Worm (Caenorhabditis elegans) whole organism, young adult: ENCODE results near the gene ncap-1.

Source experiments
- B0019.2 ChIP-seq: fragments of 200-800 bp; sonication (Bioruptor generic); conservative IDR thresholded peaks from 2 replicates; pipeline ENCODE4 v1.3.6; 2022; ENCODE audit warnings: missing genetic modification reagents, missing genetic modification characterization, missing compliant biosample characterization
- B0035.1 ChIP-seq: sonication (generic microtip); optimal IDR thresholded peaks from 2 replicates; lab custom pipeline; 2016; ENCODE audit warnings: missing genetic modification characterization, mild to moderate bottlenecking, missing compliant biosample characterization, missing genotype, missing genetic modification reagents
- C06A6.2 ChIP-seq: fragments of 200-800 bp; sonication (Bioruptor generic); conservative IDR thresholded peaks from 2 replicates; pipeline ENCODE4 v1.3.6; 2022; ENCODE audit warnings: missing genetic modification characterization, missing compliant biosample characterization
- D2030.7 ChIP-seq: fragments of 200-800 bp; sonication (Bioruptor generic); IDR thresholded peaks from 2 replicates; pipeline ENCODE4 v1.3.6; 2022; ENCODE audit warnings: missing genetic modification reagents, missing genetic modification characterization, missing compliant biosample characterization
- F22D6.2 ChIP-seq: sonication (generic microtip); optimal IDR thresholded peaks from 2 replicates; lab custom pipeline; 2016; ENCODE audit warnings: mild to moderate bottlenecking, missing genetic modification characterization, missing compliant biosample characterization
- F23B12.7 ChIP-seq: sonication (generic microtip); optimal IDR thresholded peaks from 2 replicates; lab custom pipeline; 2017; ENCODE audit warnings: missing genetic modification characterization, mild to moderate bottlenecking, missing compliant biosample characterization, antibody characterized with exemption, moderate library complexity; ENCODE audit not compliant: insufficient read depth
- F39B2.1 ChIP-seq: fragments of 200-800 bp; sonication (Bioruptor generic); IDR thresholded peaks from 2 replicates; pipeline ENCODE4 v1.3.6; 2022; ENCODE audit warnings: missing genetic modification reagents, missing genetic modification characterization, missing compliant biosample characterization
- F49E8.2 ChIP-seq: sonication (generic microtip); optimal IDR thresholded peaks from 3 replicates; lab custom pipeline; 2017; ENCODE audit warnings: missing genetic modification characterization, mild to moderate bottlenecking, missing compliant biosample characterization, antibody characterized with exemption, moderate library complexity; ENCODE audit not compliant: insufficient read depth
- F57A8.1 ChIP-seq: fragments of 200-800 bp; sonication (Bioruptor generic); optimal IDR thresholded peaks from 2 replicates; lab custom pipeline; 2018; ENCODE audit warnings: mild to moderate bottlenecking, missing genetic modification characterization, moderate library complexity, missing compliant biosample characterization
- K11D2.4 ChIP-seq: fragments of 200-800 bp; sonication (Bioruptor generic); IDR thresholded peaks from 2 replicates; pipeline ENCODE4 v1.3.6; 2022; ENCODE audit warnings: missing genetic modification reagents, missing genetic modification characterization, missing compliant biosample characterization
- T07F8.4 ChIP-seq: sonication (generic microtip); optimal IDR thresholded peaks from 2 replicates; lab custom pipeline; 2016; ENCODE audit warnings: mild to moderate bottlenecking, missing genetic modification characterization, moderate library complexity, missing compliant biosample characterization
- Y53F4B.3 ChIP-seq: fragments of 200-800 bp; sonication (Bioruptor generic); IDR thresholded peaks from 2 replicates; pipeline ENCODE4 v1.3.6; 2022; ENCODE audit warnings: missing genetic modification reagents, missing genetic modification characterization, missing compliant biosample characterization
- Y56A3A.18 ChIP-seq: fragments of 200-800 bp; sonication (Bioruptor generic); IDR thresholded peaks from 2 replicates; pipeline ENCODE4 v1.3.6; 2022; ENCODE audit warnings: missing genetic modification reagents, missing genetic modification characterization, missing compliant biosample characterization
- Y67H2A.10 ChIP-seq: fragments of 200-800 bp; sonication (Bioruptor generic); conservative IDR thresholded peaks from 2 replicates; pipeline ENCODE4 v1.3.6; 2022; ENCODE audit warnings: missing genetic modification reagents, missing genetic modification characterization, missing compliant biosample characterization
- aptf-2 ChIP-seq: fragments of 200-800 bp; sonication (Bioruptor generic); conservative IDR thresholded peaks from 2 replicates; pipeline ENCODE4 v1.3.6; 2022; ENCODE audit warnings: missing genetic modification reagents, missing genetic modification characterization, missing compliant biosample characterization
- athp-1 ChIP-seq: sonication (generic microtip); optimal IDR thresholded peaks from 2 replicates; lab custom pipeline; 2017; ENCODE audit warnings: mild to moderate bottlenecking, missing genetic modification characterization, missing compliant biosample characterization
- attf-5 ChIP-seq: fragments of 200-800 bp; sonication (Bioruptor generic); optimal IDR thresholded peaks from 2 replicates; lab custom pipeline; 2018; ENCODE audit warnings: mild to moderate bottlenecking, missing genetic modification characterization, missing compliant biosample characterization
- cebp-2 ChIP-seq: fragments of 200-800 bp; sonication (Bioruptor generic); IDR thresholded peaks from 2 replicates; pipeline ENCODE4 v1.3.6; 2022; ENCODE audit warnings: missing genetic modification characterization, missing compliant biosample characterization
- ceh-100 ChIP-seq: fragments of 200-800 bp; sonication (Bioruptor generic); IDR thresholded peaks from 2 replicates; pipeline ENCODE4 v1.3.6; 2022; ENCODE audit warnings: missing genetic modification reagents, missing genetic modification characterization, missing compliant biosample characterization
- ceh-40 ChIP-seq: fragments of 200-800 bp; sonication (Bioruptor generic); IDR thresholded peaks from 2 replicates; pipeline ENCODE4 v1.3.6; 2022; ENCODE audit warnings: missing genetic modification characterization, missing compliant biosample characterization
- ceh-58 ChIP-seq: fragments of 200-800 bp; sonication (Bioruptor generic); IDR thresholded peaks from 2 replicates; pipeline ENCODE4 v1.3.6; 2022; ENCODE audit warnings: missing genetic modification characterization, missing compliant biosample characterization
- chd-7 ChIP-seq: sonication (generic microtip); optimal IDR thresholded peaks from 2 replicates; lab custom pipeline; 2016; ENCODE audit warnings: mild to moderate bottlenecking, missing genetic modification characterization, moderate library complexity, missing compliant biosample characterization
- die-1 ChIP-seq: sonication (generic microtip); optimal IDR thresholded peaks from 2 replicates; lab custom pipeline; 2016; ENCODE audit warnings: missing genotype, mild to moderate bottlenecking, missing genetic modification characterization, missing compliant biosample characterization
- dpff-1 ChIP-seq: sonication (generic microtip); optimal IDR thresholded peaks from 2 replicates; lab custom pipeline; 2017; ENCODE audit warnings: mild to moderate bottlenecking, missing genetic modification characterization, missing compliant biosample characterization
- egl-44 ChIP-seq: fragments of 200-800 bp; sonication (Bioruptor generic); IDR thresholded peaks from 2 replicates; pipeline ENCODE4 v1.3.6; 2022; ENCODE audit warnings: missing genetic modification reagents, missing genetic modification characterization, missing compliant biosample characterization
- fkh-3 ChIP-seq: sonication (generic microtip); optimal IDR thresholded peaks from 2 replicates; lab custom pipeline; 2016; ENCODE audit warnings: mild to moderate bottlenecking, missing genetic modification characterization, missing compliant biosample characterization
- gei-17 ChIP-seq: fragments of 200-800 bp; sonication (Bioruptor generic); optimal IDR thresholded peaks from 2 replicates; lab custom pipeline; 2018; ENCODE audit warnings: mild to moderate bottlenecking, missing genetic modification characterization, missing compliant biosample characterization
- hmg-1.2 ChIP-seq: fragments of 200-800 bp; sonication (Bioruptor generic); IDR thresholded peaks from 2 replicates; pipeline ENCODE4 v1.3.6; 2022; ENCODE audit warnings: missing genetic modification reagents, missing genetic modification characterization, missing compliant biosample characterization
- hmg-20 ChIP-seq: fragments of 200-800 bp; sonication (Bioruptor generic); IDR thresholded peaks from 2 replicates; pipeline ENCODE4 v1.3.6; 2022; ENCODE audit warnings: missing genetic modification reagents, missing genetic modification characterization, missing compliant biosample characterization
- hrde-1 ChIP-seq: sonication (generic microtip); optimal IDR thresholded peaks from 2 replicates; lab custom pipeline; 2016; ENCODE audit warnings: missing genetic modification characterization, mild to moderate bottlenecking, missing compliant biosample characterization, moderate library complexity, missing genotype, missing genetic modification reagents, borderline replicate concordance
- hsf-1 ChIP-seq: fragments of 200-800 bp; sonication (Bioruptor generic); IDR thresholded peaks from 2 replicates; pipeline ENCODE4 v1.3.6; 2022; ENCODE audit warnings: missing genetic modification reagents, missing genetic modification characterization, missing compliant biosample characterization
- let-607 ChIP-seq, 2 experiments: fragments of 200-800 bp in 1 of 2; sonication (Bioruptor generic) in 1 of 2; sonication (generic microtip) in 1 of 2; optimal IDR thresholded peaks; 2 replicates each; lab custom pipeline; 2016 to 2018; ENCODE audit warnings: mild to moderate bottlenecking in 2 of 2, missing compliant biosample characterization in 2 of 2, missing genetic modification characterization in 2 of 2, moderate library complexity in 2 of 2, missing genotype in 1 of 2
- lin-26 ChIP-seq: fragments of 200-800 bp; sonication (Bioruptor generic); IDR thresholded peaks from 2 replicates; pipeline ENCODE4 v1.3.6; 2022; ENCODE audit warnings: missing genetic modification reagents, missing genetic modification characterization, missing compliant biosample characterization
- madf-3 ChIP-seq: fragments of 200-800 bp; sonication (Bioruptor generic); IDR thresholded peaks from 2 replicates; pipeline ENCODE4 v1.3.6; 2022; ENCODE audit warnings: missing genetic modification reagents, missing genetic modification characterization, missing compliant biosample characterization
- mxl-1 ChIP-seq: sonication (generic microtip); optimal IDR thresholded peaks from 2 replicates; lab custom pipeline; 2016; ENCODE audit warnings: missing genetic modification characterization, missing compliant biosample characterization
- nfyb-1 ChIP-seq: fragments of 200-800 bp; sonication (Bioruptor generic); IDR thresholded peaks from 2 replicates; pipeline ENCODE4 v1.3.6; 2022; ENCODE audit warnings: missing genetic modification reagents, missing genetic modification characterization, missing compliant biosample characterization
- nhr-120 ChIP-seq: fragments of 200-800 bp; sonication (Bioruptor generic); IDR thresholded peaks from 2 replicates; pipeline ENCODE4 v1.3.6; 2022; ENCODE audit warnings: missing genetic modification characterization, missing compliant biosample characterization
- nhr-179 ChIP-seq: sonication (generic microtip); optimal IDR thresholded peaks from 2 replicates; lab custom pipeline; 2016; ENCODE audit warnings: mild to moderate bottlenecking, missing genetic modification characterization, missing compliant biosample characterization
- rec-8 ChIP-seq, 2 experiments: sonication (generic microtip); optimal IDR thresholded peaks; 2 replicates each; lab custom pipeline; 2016; ENCODE audit warnings: mild to moderate bottlenecking in 2 of 2, missing genetic modification characterization in 2 of 2, missing genetic modification reagents in 2 of 2, missing genotype in 2 of 2, missing biosample characterization in 1 of 2, missing compliant biosample characterization in 1 of 2, moderate library complexity in 1 of 2
- rpc-1 ChIP-seq, 2 experiments: fragments of 150-350 bp in 1 of 2; sonication (generic microtip) in 1 of 2; optimal IDR thresholded peaks; 2 replicates each; lab custom pipeline; 2014 to 2018; ENCODE audit warnings: missing biosample characterization in 1 of 2, missing genetic modification characterization in 1 of 2, missing genetic modification reagents in 1 of 2, missing genotype in 1 of 2
- snpc-4 ChIP-seq, 5 experiments: fragments of 150-350 bp in 1 of 5; sonication (generic microtip) in 4 of 5; optimal IDR thresholded peaks; 2 replicates each; lab custom pipeline; 2014 to 2018; ENCODE audit warnings: missing genetic modification characterization in 5 of 5, missing biosample characterization in 3 of 5, antibody characterized with exemption in 2 of 5, mild to moderate bottlenecking in 2 of 5, missing compliant biosample characterization in 2 of 5, missing genotype in 2 of 5, moderate library complexity in 2 of 5, missing genetic modification reagents in 1 of 5
- sptf-2 ChIP-seq: fragments of 200-800 bp; sonication (Bioruptor generic); optimal IDR thresholded peaks from 2 replicates; lab custom pipeline; 2018; ENCODE audit warnings: mild to moderate bottlenecking, missing genetic modification characterization, missing compliant biosample characterization
- tbp1 ChIP-seq: fragments of 200-800 bp; sonication (Bioruptor generic); optimal IDR thresholded peaks from 2 replicates; lab custom pipeline; 2018; ENCODE audit warnings: mild to moderate bottlenecking, missing genetic modification characterization, missing compliant biosample characterization
- tbx-9 ChIP-seq: sonication (generic microtip); optimal IDR thresholded peaks from 2 replicates; lab custom pipeline; 2016; ENCODE audit warnings: borderline replicate concordance, missing genetic modification characterization, inconsistent platforms, missing compliant biosample characterization
- zim-3 ChIP-seq: sonication (generic microtip); optimal IDR thresholded peaks from 2 replicates; lab custom pipeline; 2017; ENCODE audit warnings: mild to moderate bottlenecking, missing genetic modification characterization, moderate library complexity, missing compliant biosample characterization
- ztf-6 ChIP-seq: fragments of 200-800 bp; sonication (Bioruptor generic); IDR thresholded peaks from 2 replicates; pipeline ENCODE4 v1.3.6; 2022; ENCODE audit warnings: missing genetic modification reagents, missing genetic modification characterization, missing compliant biosample characterization

The ncap-1 gene

ce11 chrII:2920817-2921458 is 1.8 kb upstream of the ncap-1 start (continued):
- TF ChIP-seq F57A8.1, result no peak
- TF ChIP-seq fkh-3 (tag; lab: Kevin White, UChicago), result no peak
- no peak for TF ChIP-seq nhr-179 (tag; lab: Kevin White, UChicago)
- no peak for TF ChIP-seq ceh-40
- no peak for TF ChIP-seq Y53F4B.3 (GFP tag; lab: Robert Waterston, UW)
- no peak for TF ChIP-seq F22D6.2 (tag; lab: Kevin White, UChicago)
- no peak for TF ChIP-seq F39B2.1 (GFP tag; lab: Robert Waterston, UW)
- peak; percentile 22 for TF ChIP-seq snpc-4 (GFP tag; optimal IDR thresholded peaks at IDR 0.05; lab: Kevin White, UChicago)
- TF ChIP-seq snpc-4 (tag; optimal IDR thresholded peaks at IDR 0.05; lab: Kevin White, UChicago), result peak in 2 of 4 experiments; percentile 39 to 45
- 0 out of 2 replicates have a peak, but pooled peaks have one; percentile 67 for TF ChIP-seq lin-26 (GFP tag; lab: Robert Waterston, UW)
- TF ChIP-seq nhr-120 (GFP tag; lab: Robert Waterston, UW), result no peak
- TF ChIP-seq hsf-1, result peak; percentile 89
- peak; percentile 48 for TF ChIP-seq mxl-1
- no peak for TF ChIP-seq B0019.2
- no peak for TF ChIP-seq aptf-2 (GFP tag; lab: Robert Waterston, UW)
- peak; percentile 47 for TF ChIP-seq F49E8.2 (tag; lab: Kevin White, UChicago)
- no peak for TF ChIP-seq ztf-6
- peak; percentile 45 for TF ChIP-seq tbp1
- peak; percentile 73 for TF ChIP-seq hrde-1 (tag; lab: Kevin White, UChicago)
- TF ChIP-seq F23B12.7, result no peak
- TF ChIP-seq T07F8.4 (tag; lab: Kevin White, UChicago), result no peak
- TF ChIP-seq tbx-9 (tag; lab: Kevin White, UChicago), result no peak
- TF ChIP-seq attf-5 (GFP tag; lab: Kevin White, UChicago), result peak; percentile 74
- peak; percentile 40 for TF ChIP-seq B0035.1 (tag; lab: Kevin White, UChicago)
- TF ChIP-seq ceh-58 (GFP tag; lab: Robert Waterston, UW), result no peak
- TF ChIP-seq Y56A3A.18 (GFP tag; lab: Robert Waterston, UW), result no peak
- peak; percentile 99 for TF ChIP-seq hmg-1.2
- no peak for TF ChIP-seq Y67H2A.10 (GFP tag; lab: Robert Waterston, UW)
- TF ChIP-seq die-1, result peak; percentile 0
- no peak; the same call in 1 of the 2 replicates for TF ChIP-seq K11D2.4
- no peak for TF ChIP-seq let-607 (tag; optimal IDR thresholded peaks at IDR 0.05; lab: Kevin White, UChicago)
- TF ChIP-seq egl-44 (GFP tag; lab: Robert Waterston, UW), result no peak
- no peak for TF ChIP-seq sptf-2 (GFP tag; lab: Kevin White, UChicago)
- no peak for TF ChIP-seq C06A6.2 (GFP tag; lab: Robert Waterston, UW)
- TF ChIP-seq ceh-100, result 0 out of 2 replicates have a peak, but pooled peaks have one; percentile 21
- no peak for TF ChIP-seq rpc-1 (optimal IDR thresholded peaks at IDR 0.05; lab: Kevin White, UChicago)
- TF ChIP-seq rpc-1 (tag; optimal IDR thresholded peaks at IDR 0.05; lab: Kevin White, UChicago), result no peak
- no peak for TF ChIP-seq cebp-2 (GFP tag; lab: Robert Waterston, UW)
- TF ChIP-seq athp-1 (tag; lab: Kevin White, UChicago), result peak; percentile 86
- no peak for TF ChIP-seq rec-8 (tag; optimal IDR thresholded peaks at IDR 0.05; lab: Kevin White, UChicago)
- no peak; the same call in 1 of the 2 replicates for TF ChIP-seq nfyb-1 (GFP tag; lab: Robert Waterston, UW)
- TF ChIP-seq madf-3 (GFP tag; lab: Robert Waterston, UW), result no peak; the same call in none of the 2 replicates
- TF ChIP-seq D2030.7 (GFP tag; lab: Robert Waterston, UW), result peak; percentile 61
- TF ChIP-seq hmg-20 (GFP tag; lab: Robert Waterston, UW), result no peak
- peak; percentile 62 for TF ChIP-seq chd-7
- TF ChIP-seq zim-3 (tag; lab: Kevin White, UChicago), result no peak
- TF ChIP-seq gei-17 (GFP tag; lab: Kevin White, UChicago), result peak; percentile 44
- TF ChIP-seq dpff-1 (tag; lab: Kevin White, UChicago), result no peak
